Worm (Caenorhabditis elegans) whole organism, early embryonic: ENCODE measurements around the gene T05A7.1.

Experiments used
- B0310.2 ChIP-seq: sonication (generic microtip); optimal IDR thresholded peaks from 2 replicates; lab custom pipeline; 2016; ENCODE audit warnings: mild to moderate bottlenecking, missing genetic modification characterization, missing compliant biosample characterization
- F13C5.2 ChIP-seq: sonication (generic microtip); optimal IDR thresholded peaks from 2 replicates; lab custom pipeline; 2017; ENCODE audit warnings: mild to moderate bottlenecking, missing genetic modification characterization, inconsistent platforms, missing compliant biosample characterization
- aly-1 ChIP-seq: sonication (generic microtip); optimal IDR thresholded peaks from 2 replicates; lab custom pipeline; 2016; ENCODE audit warnings: missing genetic modification characterization, missing compliant biosample characterization
- ama-1 ChIP-seq: fragments of 150-350 bp; optimal IDR thresholded peaks from 2 replicates; lab custom pipeline; 2014
- ceh-13 ChIP-seq: fragments of 200-800 bp; sonication (Bioruptor generic); optimal IDR thresholded peaks from 2 replicates; lab custom pipeline; 2018; ENCODE audit warnings: mild to moderate bottlenecking, missing genetic modification characterization, missing compliant biosample characterization
- ceh-36 ChIP-seq: sonication (generic microtip); optimal IDR thresholded peaks from 2 replicates; lab custom pipeline; 2016; ENCODE audit warnings: missing genetic modification characterization, inconsistent platforms, missing compliant biosample characterization
- ets-7 ChIP-seq: sonication (generic microtip); optimal IDR thresholded peaks from 2 replicates; lab custom pipeline; 2016; ENCODE audit warnings: missing genotype, missing genetic modification characterization, missing compliant biosample characterization
- flt-1 ChIP-seq: fragments of 200-800 bp; sonication (Bioruptor generic); IDR thresholded peaks from 2 replicates; pipeline ENCODE4 v1.3.6; 2022; ENCODE audit warnings: missing genetic modification characterization, missing compliant biosample characterization
- hmbx-1 ChIP-seq: sonication (generic microtip); optimal IDR thresholded peaks from 2 replicates; lab custom pipeline; 2016; ENCODE audit warnings: mild to moderate bottlenecking, missing genetic modification characterization, missing compliant biosample characterization
- hmg-4 ChIP-seq: fragments of 200-800 bp; sonication (Bioruptor generic); optimal IDR thresholded peaks from 2 replicates; lab custom pipeline; 2018; ENCODE audit warnings: mild to moderate bottlenecking, missing genetic modification characterization, missing compliant biosample characterization
- hnd-1 ChIP-seq: sonication (generic microtip); optimal IDR thresholded peaks from 2 replicates; lab custom pipeline; 2016; ENCODE audit warnings: missing genetic modification characterization, missing compliant biosample characterization
- pes-1 ChIP-seq: fragments of 200-800 bp; sonication (Bioruptor generic); IDR thresholded peaks from 2 replicates; pipeline ENCODE4 v1.3.6; 2022; ENCODE audit warnings: missing genetic modification reagents, missing genetic modification characterization, missing compliant biosample characterization
- scrt-1 ChIP-seq: fragments of 200-800 bp; sonication (Bioruptor generic); IDR thresholded peaks from 2 replicates; pipeline ENCODE4 v1.3.6; 2022; ENCODE audit warnings: missing genetic modification characterization, missing compliant biosample characterization
- sea-1 ChIP-seq: fragments of 200-800 bp; sonication (Bioruptor generic); conservative IDR thresholded peaks from 2 replicates; pipeline ENCODE4 v1.3.6; 2022; ENCODE audit warnings: missing genetic modification characterization, missing compliant biosample characterization
- tbx-11 ChIP-seq: fragments of 200-800 bp; sonication (Bioruptor generic); IDR thresholded peaks from 2 replicates; pipeline ENCODE4 v1.3.6; 2022; ENCODE audit warnings: missing genetic modification characterization, missing compliant biosample characterization
- tbx-37 ChIP-seq: fragments of 200-800 bp; sonication (Bioruptor generic); conservative IDR thresholded peaks from 2 replicates; pipeline ENCODE4 v1.3.6; 2022; ENCODE audit warnings: missing genetic modification reagents, missing genetic modification characterization, missing compliant biosample characterization
- tra-4 ChIP-seq: sonication (generic microtip); optimal IDR thresholded peaks from 2 replicates; lab custom pipeline; 2017; ENCODE audit warnings: missing genetic modification characterization, missing compliant biosample characterization

Gene T05A7.1

ce11 chrII:4715676-4716075 lies 37.7 kb downstream of the T05A7.1 start, which contains the start of gene F41C3.8:
Gene F41C3.8, plus strand, starts transcription at chrII:4716046.
- TF ChIP-seq scrt-1 (GFP tag; lab: Robert Waterston, UW) (no peak), ceh-36 (no peak), B0310.2 (tag; lab: Kevin White, UChicago) (no peak), pes-1 (GFP tag; lab: Robert Waterston, UW) (no peak), ceh-13 (GFP tag; lab: Kevin White, UChicago) (no peak), hnd-1 (no peak), tbx-37 (GFP tag; lab: Robert Waterston, UW) (no peak), hmbx-1 (no peak), F13C5.2 (no peak), flt-1 (GFP tag; lab: Robert Waterston, UW) (no peak), tbx-11 (GFP tag; lab: Robert Waterston, UW) (no peak), sea-1 (GFP tag; lab: Robert Waterston, UW) (no peak), tra-4 (tag; lab: Kevin White, UChicago) (no peak), hmg-4 (GFP tag; lab: Kevin White, UChicago) (no peak), ama-1 (lab: Kevin White, UChicago) (no peak), aly-1 (no peak)

- no peak for TF ChIP-seq tra-4 (tag; lab: Kevin White, UChicago)
- no peak for TF ChIP-seq ets-7 (tag; lab: Kevin White, UChicago)
- TF ChIP-seq hmbx-1, result no peak
- no peak for TF ChIP-seq B0310.2 (tag; lab: Kevin White, UChicago)
- no peak for TF ChIP-seq pes-1 (GFP tag; lab: Robert Waterston, UW)
- TF ChIP-seq flt-1 (GFP tag; lab: Robert Waterston, UW), result no peak
- TF ChIP-seq F13C5.2, result no peak
- no peak for TF ChIP-seq tbx-11 (GFP tag; lab: Robert Waterston, UW)
- TF ChIP-seq ceh-36, result no peak
- no peak for TF ChIP-seq aly-1
- TF ChIP-seq ceh-13 (GFP tag; lab: Kevin White, UChicago), result no peak
- TF ChIP-seq ama-1 (lab: Kevin White, UChicago), result no peak
- no peak for TF ChIP-seq sea-1 (GFP tag; lab: Robert Waterston, UW)
- no peak for TF ChIP-seq hmg-4 (GFP tag; lab: Kevin White, UChicago)
Observed at ce11 chrII:4726120-4726519, 48.1 kb downstream of the T05A7.1 start, which contains the start of gene F10G7.10. Gene F10G7.10, minus strand, starts transcription at chrII:4726264.

ce11 chrII:4726750-4727384 lies 48.9 kb downstream of the T05A7.1 start:
- TF ChIP-seq hnd-1 (no peak), hmbx-1 (no peak), tbx-37 (GFP tag; lab: Robert Waterston, UW) (no peak), B0310.2 (tag; lab: Kevin White, UChicago) (no peak), ets-7 (tag; lab: Kevin White, UChicago) (no peak), ama-1 (lab: Kevin White, UChicago) (no peak), flt-1 (GFP tag; lab: Robert Waterston, UW) (no peak), F13C5.2 (no peak), ceh-36 (no peak), ceh-13 (GFP tag; lab: Kevin White, UChicago) (no peak), aly-1 (no peak), tbx-11 (GFP tag; lab: Robert Waterston, UW) (no peak), tra-4 (tag; lab: Kevin White, UChicago) (no peak), pes-1 (GFP tag; lab: Robert Waterston, UW) (no peak), hmg-4 (GFP tag; lab: Kevin White, UChicago) (no peak), scrt-1 (GFP tag; lab: Robert Waterston, UW) (no peak), sea-1 (GFP tag; lab: Robert Waterston, UW) (no peak)

- TF ChIP-seq ceh-13 (GFP tag; lab: Kevin White, UChicago), result no peak
- TF ChIP-seq flt-1 (GFP tag; lab: Robert Waterston, UW), result no peak
- TF ChIP-seq ceh-36, result no peak
- TF ChIP-seq hnd-1, result no peak
- no peak for TF ChIP-seq ets-7 (tag; lab: Kevin White, UChicago)
- TF ChIP-seq F13C5.2, result no peak
- no peak for TF ChIP-seq tbx-37 (GFP tag; lab: Robert Waterston, UW)
- TF ChIP-seq pes-1 (GFP tag; lab: Robert Waterston, UW), result no peak
- no peak for TF ChIP-seq B0310.2 (tag; lab: Kevin White, UChicago)
- TF ChIP-seq hmbx-1, result no peak
- TF ChIP-seq ama-1 (lab: Kevin White, UChicago), result no peak
- no peak for TF ChIP-seq tra-4 (tag; lab: Kevin White, UChicago)
- no peak for TF ChIP-seq tbx-11 (GFP tag; lab: Robert Waterston, UW)
- TF ChIP-seq scrt-1 (GFP tag; lab: Robert Waterston, UW), result no peak
- TF ChIP-seq sea-1 (GFP tag; lab: Robert Waterston, UW), result no peak
- no peak for TF ChIP-seq hmg-4 (GFP tag; lab: Kevin White, UChicago)
Observed at ce11 chrII:4727769-4728168, 49.8 kb downstream of the T05A7.1 start, which contains the start of gene ttr-41. Gene ttr-41, minus strand, starts transcription at chrII:4727869.

- no peak for TF ChIP-seq tbx-37 (GFP tag; lab: Robert Waterston, UW)
- TF ChIP-seq ets-7 (tag; lab: Kevin White, UChicago), result no peak
- no peak for TF ChIP-seq ceh-13 (GFP tag; lab: Kevin White, UChicago)
- TF ChIP-seq flt-1 (GFP tag; lab: Robert Waterston, UW), result no peak
- TF ChIP-seq hnd-1, result no peak
- TF ChIP-seq hmbx-1, result no peak
- no peak for TF ChIP-seq tbx-11 (GFP tag; lab: Robert Waterston, UW)
- TF ChIP-seq pes-1 (GFP tag; lab: Robert Waterston, UW), result no peak
- no peak for TF ChIP-seq scrt-1 (GFP tag; lab: Robert Waterston, UW)
- TF ChIP-seq tra-4 (tag; lab: Kevin White, UChicago), result no peak
- no peak for TF ChIP-seq aly-1
- TF ChIP-seq ama-1 (lab: Kevin White, UChicago), result no peak
- TF ChIP-seq hmg-4 (GFP tag; lab: Kevin White, UChicago), result no peak
- no peak for TF ChIP-seq ceh-36
- TF ChIP-seq B0310.2 (tag; lab: Kevin White, UChicago), result no peak
- TF ChIP-seq sea-1 (GFP tag; lab: Robert Waterston, UW), result no peak
- no peak for TF ChIP-seq F13C5.2
Observed at ce11 chrII:4728687-4729086, 50.7 kb downstream of the T05A7.1 start.
